Worm (Caenorhabditis elegans) whole organism, young adult: ENCODE measurements around the gene ham-2.

Experiments
- B0261.1 ChIP-seq: sonication (generic microtip); optimal IDR thresholded peaks from 2 replicates; lab custom pipeline; 2016; ENCODE audit warnings: mild to moderate bottlenecking, missing genetic modification characterization, moderate library complexity, missing compliant biosample characterization
- C06A6.2 ChIP-seq: fragments of 200-800 bp; sonication (Bioruptor generic); conservative IDR thresholded peaks from 2 replicates; pipeline ENCODE4 v1.3.6; 2022; ENCODE audit warnings: missing genetic modification characterization, missing compliant biosample characterization
- C17E4.6 ChIP-seq: fragments of 200-800 bp; sonication (Bioruptor generic); IDR thresholded peaks from 2 replicates; pipeline ENCODE4 v1.3.6; 2022; ENCODE audit warnings: missing genetic modification reagents, missing genetic modification characterization, missing compliant biosample characterization
- D2030.7 ChIP-seq: fragments of 200-800 bp; sonication (Bioruptor generic); IDR thresholded peaks from 2 replicates; pipeline ENCODE4 v1.3.6; 2022; ENCODE audit warnings: missing genetic modification reagents, missing genetic modification characterization, missing compliant biosample characterization
- F23B12.7 ChIP-seq: sonication (generic microtip); optimal IDR thresholded peaks from 2 replicates; lab custom pipeline; 2017; ENCODE audit warnings: missing genetic modification characterization, mild to moderate bottlenecking, missing compliant biosample characterization, antibody characterized with exemption, moderate library complexity; ENCODE audit not compliant: insufficient read depth
- F33H1.4 ChIP-seq: fragments of 200-800 bp; sonication (Bioruptor generic); IDR thresholded peaks from 2 replicates; pipeline ENCODE4 v1.3.6; 2022; ENCODE audit warnings: missing genetic modification reagents, missing genetic modification characterization, missing compliant biosample characterization
- F49E8.2 ChIP-seq: sonication (generic microtip); optimal IDR thresholded peaks from 3 replicates; lab custom pipeline; 2017; ENCODE audit warnings: missing genetic modification characterization, mild to moderate bottlenecking, missing compliant biosample characterization, antibody characterized with exemption, moderate library complexity; ENCODE audit not compliant: insufficient read depth
- F57A8.1 ChIP-seq: fragments of 200-800 bp; sonication (Bioruptor generic); optimal IDR thresholded peaks from 2 replicates; lab custom pipeline; 2018; ENCODE audit warnings: mild to moderate bottlenecking, missing genetic modification characterization, moderate library complexity, missing compliant biosample characterization
- F57C9.4 ChIP-seq: sonication (generic microtip); optimal IDR thresholded peaks from 2 replicates; lab custom pipeline; 2017; ENCODE audit warnings: mild to moderate bottlenecking, missing genetic modification characterization, missing compliant biosample characterization
- K11D2.4 ChIP-seq: fragments of 200-800 bp; sonication (Bioruptor generic); IDR thresholded peaks from 2 replicates; pipeline ENCODE4 v1.3.6; 2022; ENCODE audit warnings: missing genetic modification reagents, missing genetic modification characterization, missing compliant biosample characterization
- K12H6.12 ChIP-seq: fragments of 200-800 bp; sonication (Bioruptor generic); optimal IDR thresholded peaks from 2 replicates; lab custom pipeline; 2018; ENCODE audit warnings: mild to moderate bottlenecking, missing genetic modification characterization, missing compliant biosample characterization
- Y53F4B.3 ChIP-seq: fragments of 200-800 bp; sonication (Bioruptor generic); IDR thresholded peaks from 2 replicates; pipeline ENCODE4 v1.3.6; 2022; ENCODE audit warnings: missing genetic modification reagents, missing genetic modification characterization, missing compliant biosample characterization
- Y53G8AR.9 ChIP-seq: fragments of 200-800 bp; sonication (Bioruptor generic); conservative IDR thresholded peaks from 2 replicates; pipeline ENCODE4 v1.3.6; 2022; ENCODE audit warnings: missing genetic modification reagents, missing genetic modification characterization, missing compliant biosample characterization
- Y79H2A.3 ChIP-seq: fragments of 200-800 bp; sonication (Bioruptor generic); conservative IDR thresholded peaks from 2 replicates; pipeline ENCODE4 v1.3.6; 2022; ENCODE audit warnings: missing genetic modification reagents, missing genetic modification characterization, missing compliant biosample characterization
- Y95B8A.8 ChIP-seq: fragments of 200-800 bp; sonication (Bioruptor generic); IDR thresholded peaks from 2 replicates; pipeline ENCODE4 v1.3.6; 2022; ENCODE audit warnings: missing genetic modification reagents, missing genetic modification characterization, missing compliant biosample characterization
- atf-7 ChIP-seq: sonication (generic microtip); optimal IDR thresholded peaks from 2 replicates; lab custom pipeline; 2017; ENCODE audit warnings: mild to moderate bottlenecking, missing genetic modification characterization, missing compliant biosample characterization
- athp-1 ChIP-seq: sonication (generic microtip); optimal IDR thresholded peaks from 2 replicates; lab custom pipeline; 2017; ENCODE audit warnings: mild to moderate bottlenecking, missing genetic modification characterization, missing compliant biosample characterization
- bed-2 ChIP-seq: fragments of 200-800 bp; sonication (Bioruptor generic); IDR thresholded peaks from 2 replicates; pipeline ENCODE4 v1.3.6; 2022; ENCODE audit warnings: missing genetic modification reagents, missing genetic modification characterization, missing compliant biosample characterization
- ceh-91 ChIP-seq: fragments of 200-800 bp; sonication (Bioruptor generic); IDR thresholded peaks from 2 replicates; pipeline ENCODE4 v1.3.6; 2022; ENCODE audit warnings: missing genetic modification reagents, missing genetic modification characterization, missing compliant biosample characterization
- dox-1 ChIP-seq: fragments of 200-800 bp; sonication (Bioruptor generic); IDR thresholded peaks from 2 replicates; pipeline ENCODE4 v1.3.6; 2022; ENCODE audit warnings: missing genetic modification reagents, missing genetic modification characterization, missing compliant biosample characterization
- dpff-1 ChIP-seq: sonication (generic microtip); optimal IDR thresholded peaks from 2 replicates; lab custom pipeline; 2017; ENCODE audit warnings: mild to moderate bottlenecking, missing genetic modification characterization, missing compliant biosample characterization
- dpl-1 ChIP-seq: fragments of 150-350 bp; optimal IDR thresholded peaks from 2 replicates; lab custom pipeline; 2014; ENCODE audit warnings: missing biosample characterization, missing genetic modification reagents, missing genetic modification characterization
- egrh-3 ChIP-seq: fragments of 200-800 bp; sonication (Bioruptor generic); IDR thresholded peaks from 2 replicates; pipeline ENCODE4 v1.3.6; 2022; ENCODE audit warnings: missing genetic modification reagents, missing genetic modification characterization, missing compliant biosample characterization
- gei-17 ChIP-seq: fragments of 200-800 bp; sonication (Bioruptor generic); optimal IDR thresholded peaks from 2 replicates; lab custom pipeline; 2018; ENCODE audit warnings: mild to moderate bottlenecking, missing genetic modification characterization, missing compliant biosample characterization
- hmg-1.2 ChIP-seq: fragments of 200-800 bp; sonication (Bioruptor generic); IDR thresholded peaks from 2 replicates; pipeline ENCODE4 v1.3.6; 2022; ENCODE audit warnings: missing genetic modification reagents, missing genetic modification characterization, missing compliant biosample characterization
- hrde-1 ChIP-seq: sonication (generic microtip); optimal IDR thresholded peaks from 2 replicates; lab custom pipeline; 2016; ENCODE audit warnings: missing genetic modification characterization, mild to moderate bottlenecking, missing compliant biosample characterization, moderate library complexity, missing genotype, missing genetic modification reagents, borderline replicate concordance
- lin-26 ChIP-seq: fragments of 200-800 bp; sonication (Bioruptor generic); IDR thresholded peaks from 2 replicates; pipeline ENCODE4 v1.3.6; 2022; ENCODE audit warnings: missing genetic modification reagents, missing genetic modification characterization, missing compliant biosample characterization
- lin-35 ChIP-seq, 3 experiments: fragments of 150-350 bp in 2 of 3; sonication (generic microtip) in 1 of 3; optimal IDR thresholded peaks; 2 replicates each; lab custom pipeline; 2014 to 2018; ENCODE audit warnings: missing biosample characterization in 3 of 3, missing genetic modification characterization in 3 of 3, missing genetic modification reagents in 3 of 3
- madf-10 ChIP-seq: sonication (generic microtip); optimal IDR thresholded peaks from 2 replicates; lab custom pipeline; 2016; ENCODE audit warnings: mild to moderate bottlenecking, missing genetic modification characterization, missing compliant biosample characterization
- madf-3 ChIP-seq: fragments of 200-800 bp; sonication (Bioruptor generic); IDR thresholded peaks from 2 replicates; pipeline ENCODE4 v1.3.6; 2022; ENCODE audit warnings: missing genetic modification reagents, missing genetic modification characterization, missing compliant biosample characterization
- madf-6 ChIP-seq: fragments of 200-800 bp; sonication (Bioruptor generic); IDR thresholded peaks from 2 replicates; pipeline ENCODE4 v1.3.6; 2022; ENCODE audit warnings: missing genetic modification reagents, missing genetic modification characterization, missing compliant biosample characterization
- madf-8 ChIP-seq: fragments of 200-800 bp; sonication (Bioruptor generic); conservative IDR thresholded peaks from 2 replicates; pipeline ENCODE4 v1.3.6; 2022; ENCODE audit warnings: missing genetic modification reagents, missing genetic modification characterization, missing compliant biosample characterization
- mcd-1 ChIP-seq: fragments of 200-800 bp; sonication (Bioruptor generic); IDR thresholded peaks from 2 replicates; pipeline ENCODE4 v1.3.6; 2022; ENCODE audit warnings: missing genetic modification reagents, missing genetic modification characterization, missing compliant biosample characterization
- nfyb-1 ChIP-seq: fragments of 200-800 bp; sonication (Bioruptor generic); IDR thresholded peaks from 2 replicates; pipeline ENCODE4 v1.3.6; 2022; ENCODE audit warnings: missing genetic modification reagents, missing genetic modification characterization, missing compliant biosample characterization
- nhr-120 ChIP-seq: fragments of 200-800 bp; sonication (Bioruptor generic); IDR thresholded peaks from 2 replicates; pipeline ENCODE4 v1.3.6; 2022; ENCODE audit warnings: missing genetic modification characterization, missing compliant biosample characterization
- nhr-80 ChIP-seq: sonication (generic microtip); optimal IDR thresholded peaks from 2 replicates; lab custom pipeline; 2016; ENCODE audit warnings: missing genetic modification characterization, missing compliant biosample characterization
- pbrm-1 ChIP-seq: fragments of 200-800 bp; sonication (Bioruptor generic); IDR thresholded peaks from 2 replicates; pipeline ENCODE4 v1.3.6; 2022; ENCODE audit warnings: missing genetic modification reagents, missing genetic modification characterization, missing compliant biosample characterization
- repo-1 ChIP-seq: sonication (generic microtip); optimal IDR thresholded peaks from 2 replicates; lab custom pipeline; 2017; ENCODE audit warnings: mild to moderate bottlenecking, missing genetic modification characterization, missing compliant biosample characterization
- somi-1 ChIP-seq: fragments of 200-800 bp; sonication (Bioruptor generic); optimal IDR thresholded peaks from 2 replicates; lab custom pipeline; 2018; ENCODE audit warnings: mild to moderate bottlenecking, missing genetic modification characterization, missing compliant biosample characterization
- xnd-1 ChIP-seq: sonication (generic microtip); optimal IDR thresholded peaks from 2 replicates; lab custom pipeline; 2016; ENCODE audit warnings: missing genotype, missing genetic modification reagents, missing genetic modification characterization, missing compliant biosample characterization
- zfh-2 ChIP-seq: fragments of 200-800 bp; sonication (Bioruptor generic); conservative IDR thresholded peaks from 2 replicates; pipeline ENCODE4 v1.3.6; 2022; ENCODE audit warnings: missing genetic modification reagents, missing genetic modification characterization, missing compliant biosample characterization
- ztf-22 ChIP-seq: fragments of 200-800 bp; sonication (Bioruptor generic); optimal IDR thresholded peaks from 2 replicates; lab custom pipeline; 2018; ENCODE audit warnings: mild to moderate bottlenecking, missing genetic modification characterization, moderate library complexity, missing compliant biosample characterization
- ztf-26 ChIP-seq: sonication (generic microtip); optimal IDR thresholded peaks from 2 replicates; lab custom pipeline; 2017; ENCODE audit warnings: missing genetic modification characterization, missing compliant biosample characterization
- ztf-3 ChIP-seq: fragments of 200-800 bp; sonication (Bioruptor generic); optimal IDR thresholded peaks from 2 replicates; lab custom pipeline; 2018; ENCODE audit warnings: mild to moderate bottlenecking, missing genetic modification characterization, missing compliant biosample characterization

ham-2 gene

DNA sequence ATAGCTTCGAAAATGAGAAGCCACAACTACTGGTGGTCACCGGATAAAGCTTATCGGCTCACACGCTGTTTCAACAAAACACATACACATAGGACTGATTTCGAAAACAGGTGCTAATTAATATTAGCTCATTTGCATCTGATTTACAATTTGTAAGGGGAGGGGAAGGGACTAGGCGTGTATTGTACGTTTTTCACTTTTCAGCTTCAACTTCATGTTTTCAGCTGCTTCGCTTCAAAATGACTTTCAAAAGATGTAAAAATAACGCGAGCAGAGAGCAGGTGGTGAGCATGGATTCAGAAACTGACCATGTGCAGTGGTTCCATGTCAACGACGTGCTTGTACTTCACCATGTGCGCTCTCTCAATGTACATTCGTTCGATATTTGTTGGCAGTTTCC, 46.5 kb downstream of the ham-2 start:
- no peak for TF ChIP-seq C17E4.6 (GFP tag; lab: Robert Waterston, UW)

DNA sequence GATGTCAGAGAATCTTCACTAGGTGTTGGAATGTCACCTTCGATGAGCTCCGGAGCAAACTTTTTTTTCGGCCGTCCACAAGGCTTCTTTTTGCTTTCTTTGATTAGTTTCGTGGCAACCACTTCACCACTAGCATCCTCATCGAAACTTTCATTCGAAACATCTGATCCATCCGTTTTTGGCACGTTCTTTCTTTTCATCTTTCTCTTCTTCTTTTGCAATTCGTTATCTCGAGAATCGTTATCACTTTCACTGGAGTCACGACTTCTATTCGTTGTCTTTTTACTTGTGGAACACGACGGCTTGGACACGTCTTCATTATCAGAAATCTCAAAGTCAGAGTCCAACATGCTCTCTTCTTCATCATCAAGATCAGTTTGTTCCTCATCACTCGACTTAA, 49.7 kb downstream of the ham-2 start:
- TF ChIP-seq K12H6.12 (tag; lab: Kevin White, UChicago) (no peak), F33H1.4 (GFP tag; lab: Robert Waterston, UW) (no peak), dpff-1 (tag; lab: Kevin White, UChicago) (no peak), xnd-1 (no peak), athp-1 (tag; lab: Kevin White, UChicago) (no peak), Y53F4B.3 (GFP tag; lab: Robert Waterston, UW) (no peak), dpl-1 (GFP tag; lab: Kevin White, UChicago) (no peak), madf-8 (no peak), repo-1 (no peak), F49E8.2 (no peak), F23B12.7 (no peak), Y95B8A.8 (GFP tag; lab: Robert Waterston, UW) (no peak), ceh-91 (GFP tag; lab: Robert Waterston, UW) (no peak), B0261.1 (tag; lab: Kevin White, UChicago) (no peak), K11D2.4 (GFP tag; lab: Robert Waterston, UW) (no peak), madf-6 (no peak), D2030.7 (GFP tag; lab: Robert Waterston, UW) (no peak)

DNA sequence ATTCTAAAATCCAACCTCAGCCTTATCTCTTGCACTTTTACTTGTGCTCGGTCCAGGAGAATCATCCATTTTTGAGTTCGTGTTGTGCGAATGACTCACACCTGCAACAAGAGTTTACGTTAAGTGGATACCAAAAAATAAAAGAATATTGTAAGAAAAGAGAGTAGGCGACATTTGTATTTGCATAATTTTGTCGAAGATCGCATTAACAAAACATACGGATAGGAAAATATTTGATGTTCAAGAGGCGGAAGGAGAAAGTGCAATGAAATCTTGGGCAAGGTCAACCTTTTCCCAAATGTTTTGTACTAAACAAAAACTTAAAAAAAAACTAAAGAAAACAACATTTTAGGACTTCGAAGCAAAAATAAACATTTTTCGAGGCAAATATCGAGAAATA, 51.3 kb downstream of the ham-2 start, which contains the start of gene spat-3:
Gene spat-3 (minus strand): TSS at position 101 of the 400 bp plus-strand sequence.
- no peak for TF ChIP-seq madf-10
- no peak for TF ChIP-seq C06A6.2 (GFP tag; lab: Robert Waterston, UW)
- TF ChIP-seq madf-3 = no peak
- no peak for TF ChIP-seq zfh-2 (GFP tag; lab: Robert Waterston, UW)
- TF ChIP-seq nhr-120 (GFP tag; lab: Robert Waterston, UW) = no peak
- TF ChIP-seq bed-2 = no peak
- TF ChIP-seq D2030.7 (GFP tag; lab: Robert Waterston, UW) = no peak
- TF ChIP-seq B0261.1 (tag; lab: Kevin White, UChicago) = no peak
- TF ChIP-seq dpff-1 (tag; lab: Kevin White, UChicago) = no peak
- TF ChIP-seq hrde-1 (tag; lab: Kevin White, UChicago) = no peak

DNA sequence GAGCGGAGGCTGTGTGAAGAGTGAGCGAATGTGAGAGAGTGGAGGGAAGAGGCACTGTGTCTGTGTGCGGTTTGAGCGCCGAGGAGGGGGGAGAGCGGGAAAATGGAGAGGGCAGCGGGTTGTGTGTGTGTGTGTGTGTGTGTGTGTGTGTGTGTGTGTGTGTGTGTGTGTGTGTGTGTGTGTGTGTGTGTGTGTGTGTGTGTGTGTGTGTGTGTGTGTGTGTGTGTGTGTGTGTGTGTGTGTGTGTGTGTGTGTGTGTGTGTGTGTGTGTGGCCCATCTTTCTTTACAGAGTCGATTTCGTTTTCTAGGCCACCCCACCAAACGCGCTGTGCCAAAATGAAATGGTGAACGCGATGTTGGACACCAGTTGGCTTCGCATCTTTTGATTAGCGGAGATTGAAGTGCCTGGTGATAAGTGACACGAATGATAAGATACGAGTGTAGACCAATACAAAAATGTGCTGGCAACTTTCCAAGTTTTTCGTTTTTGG, 52.0 kb downstream of the ham-2 start:
- 0 out of 2 replicates have a peak, but pooled peaks have one; percentile 48 for TF ChIP-seq Y79H2A.3
- TF ChIP-seq mcd-1 = peak; percentile 85
- TF ChIP-seq repo-1 = peak; percentile 90
- peak; percentile 65 for TF ChIP-seq dpff-1 (tag; lab: Kevin White, UChicago)
- TF ChIP-seq dox-1 = peak; percentile 97
- TF ChIP-seq Y53G8AR.9 (GFP tag; lab: Robert Waterston, UW) = peak; percentile 88
- peak; percentile 90 for TF ChIP-seq ztf-22 (GFP tag; lab: Kevin White, UChicago)
- TF ChIP-seq bed-2 = 0 out of 2 replicates have a peak, but pooled peaks have one; percentile 44
- TF ChIP-seq lin-35 (GFP tag; optimal IDR thresholded peaks at IDR 0.05; lab: Kevin White, UChicago) = peak in 1 of 3 experiments; percentile 54
- peak; percentile 81 for TF ChIP-seq gei-17
- peak; percentile 100 for TF ChIP-seq ztf-3 (GFP tag; lab: Kevin White, UChicago)
- TF ChIP-seq lin-26 = peak; percentile 66; the same call in 1 of the 2 replicates
- TF ChIP-seq atf-7 (tag; lab: Kevin White, UChicago) = peak; percentile 94
- peak; percentile 64 for TF ChIP-seq pbrm-1 (GFP tag; lab: Robert Waterston, UW)
- TF ChIP-seq egrh-3 (GFP tag; lab: Robert Waterston, UW) = peak; percentile 98
- TF ChIP-seq somi-1 (GFP tag; lab: Kevin White, UChicago) = peak; percentile 93
- peak; percentile 85 for TF ChIP-seq nhr-80 (tag; lab: Kevin White, UChicago)
- 0 out of 2 replicates have a peak, but pooled peaks have one; percentile 46 for TF ChIP-seq madf-6
- peak; percentile 95 for TF ChIP-seq nfyb-1
- peak; percentile 88 for TF ChIP-seq hmg-1.2
- peak; percentile 95 for TF ChIP-seq ztf-26
- peak; percentile 64 for TF ChIP-seq F57A8.1
- peak; percentile 68 for TF ChIP-seq F57C9.4 (tag; lab: Kevin White, UChicago)
- TF ChIP-seq madf-10 = peak; percentile 34
